Fruit fly (Drosophila melanogaster) whole organism, embryonic: ENCODE results near the gene CG12995.

Experiments used
- ATbp ChIP-seq: fragments of 200-800 bp; sonication (Bioruptor generic); optimal IDR thresholded peaks from 2 replicates; lab custom pipeline; 2017; ENCODE audit warnings: missing biosample characterization, mild to moderate bottlenecking, missing genetic modification characterization, missing genetic modification reagents
- Ada2b ChIP-seq: fragments of 200-800 bp; sonication (Bioruptor generic); IDR thresholded peaks from 2 replicates; pipeline ENCODE4 v1.3.6; 2022; ENCODE audit warnings: missing biosample characterization, missing genetic modification characterization
- CG10431 ChIP-seq: fragments of 200-800 bp; sonication (Bioruptor generic); optimal IDR thresholded peaks from 3 replicates; lab custom pipeline; 2018; ENCODE audit warnings: missing biosample characterization, mild to moderate bottlenecking, missing genetic modification characterization
- CG12104 ChIP-seq: fragments of 200-800 bp; sonication (Bioruptor generic); optimal IDR thresholded peaks from 3 replicates; lab custom pipeline; 2016; ENCODE audit warnings: missing biosample characterization, missing genetic modification characterization
- CG12219 ChIP-seq: fragments of 200-800 bp; sonication (Bioruptor generic); optimal IDR thresholded peaks from 3 replicates; lab custom pipeline; 2018; ENCODE audit warnings: missing biosample characterization, mild to moderate bottlenecking, missing genetic modification characterization
- CG2116 ChIP-seq: fragments of 200-800 bp; sonication (Bioruptor generic); optimal IDR thresholded peaks from 3 replicates; lab custom pipeline; 2018; ENCODE audit warnings: missing biosample characterization, mild to moderate bottlenecking, missing genetic modification characterization
- CG2120 ChIP-seq: fragments of 200-800 bp; sonication (Bioruptor generic); optimal IDR thresholded peaks from 3 replicates; lab custom pipeline; 2016; ENCODE audit warnings: missing biosample characterization, missing genetic modification characterization
- CG2129 ChIP-seq: fragments of 200-800 bp; sonication (Bioruptor generic); IDR thresholded peaks from 2 replicates; pipeline ENCODE4 v1.3.6; 2022; ENCODE audit warnings: missing biosample characterization, missing genetic modification characterization; ENCODE audit not compliant: partially characterized antibody
- CG31365 ChIP-seq: fragments of 200-800 bp; sonication (Bioruptor generic); optimal IDR thresholded peaks from 2 replicates; lab custom pipeline; 2018; ENCODE audit warnings: missing biosample characterization, mild to moderate bottlenecking, missing genetic modification characterization
- CG32767 ChIP-seq: fragments of 200-800 bp; sonication (Bioruptor generic); IDR thresholded peaks from 2 replicates; pipeline ENCODE4 v1.3.6; 2022; ENCODE audit warnings: missing biosample characterization, missing genetic modification characterization
- CG3838 ChIP-seq: fragments of 200-800 bp; sonication (Bioruptor generic); optimal IDR thresholded peaks from 3 replicates; lab custom pipeline; 2016; ENCODE audit warnings: missing biosample characterization, missing genetic modification characterization
- CG3847 ChIP-seq: fragments of 200-800 bp; sonication (Bioruptor generic); IDR thresholded peaks from 2 replicates; pipeline ENCODE4 v1.3.6; 2022; ENCODE audit warnings: missing biosample characterization, missing genetic modification characterization
- CG6175 ChIP-seq: fragments of 200-800 bp; sonication (Bioruptor generic); IDR thresholded peaks from 3 replicates; pipeline ENCODE4 v1.3.6; 2022; ENCODE audit warnings: missing biosample characterization, missing genetic modification characterization
- CG7556 ChIP-seq: fragments of 200-800 bp; sonication (Bioruptor generic); optimal IDR thresholded peaks from 2 replicates; lab custom pipeline; 2017; ENCODE audit warnings: missing biosample characterization, mild to moderate bottlenecking, missing genetic modification characterization
- CG9727 ChIP-seq: fragments of 200-800 bp; sonication (Bioruptor generic); optimal IDR thresholded peaks from 3 replicates; lab custom pipeline; 2017; ENCODE audit warnings: missing biosample characterization, mild to moderate bottlenecking, missing genetic modification characterization
- Camta ChIP-seq: fragments of 200-800 bp; sonication (Bioruptor generic); optimal IDR thresholded peaks from 2 replicates; lab custom pipeline; 2016; ENCODE audit warnings: missing biosample characterization, missing genetic modification characterization
- Dref ChIP-seq: fragments of 200-800 bp; sonication (Bioruptor generic); IDR thresholded peaks from 2 replicates; pipeline ENCODE4 v1.3.6; 2022; ENCODE audit warnings: missing biosample characterization, missing genetic modification characterization
- Drgx ChIP-seq: fragments of 200-800 bp; sonication (Bioruptor generic); IDR thresholded peaks from 2 replicates; pipeline ENCODE4 v1.3.6; 2022; ENCODE audit warnings: missing biosample characterization, missing genetic modification characterization
- Ets97D ChIP-seq: fragments of 200-800 bp; sonication (Bioruptor generic); optimal IDR thresholded peaks from 3 replicates; lab custom pipeline; 2016; ENCODE audit warnings: missing biosample characterization, missing genetic modification characterization
- H15 ChIP-seq: fragments of 200-800 bp; sonication (Bioruptor generic); IDR thresholded peaks from 3 replicates; pipeline ENCODE4 v1.3.6; 2022; ENCODE audit warnings: missing biosample characterization, missing genetic modification characterization
- HLHmδ ChIP-seq: fragments of 200-800 bp; sonication (Bioruptor generic); optimal IDR thresholded peaks from 2 replicates; lab custom pipeline; 2018; ENCODE audit warnings: missing biosample characterization, mild to moderate bottlenecking, missing genetic modification characterization, moderate library complexity
- Hr39 ChIP-seq: fragments of >200 bp; optimal IDR thresholded peaks from 2 replicates; lab custom pipeline; 2017
- Lpt ChIP-seq: fragments of >200 bp; optimal IDR thresholded peaks from 2 replicates; lab custom pipeline; 2018; ENCODE audit warnings: missing biosample characterization, missing genetic modification characterization
- Med ChIP-seq: fragments of 200-800 bp; sonication (Bioruptor generic); peaks from one replicate; lab custom pipeline; 2016; ENCODE audit warnings: missing biosample characterization, missing genetic modification characterization, mild to moderate bottlenecking, inconsistent platforms, moderate library complexity
- Mes4 ChIP-seq: fragments of 200-800 bp; sonication (Bioruptor generic); optimal IDR thresholded peaks from 2 replicates; lab custom pipeline; 2016; ENCODE audit warnings: missing biosample characterization, missing genetic modification characterization
- Side ChIP-seq: fragments of 200-800 bp; sonication (Bioruptor generic); optimal IDR thresholded peaks from 2 replicates; lab custom pipeline; 2016; ENCODE audit warnings: missing biosample characterization, missing genetic modification characterization
- Spps ChIP-seq: fragments of 200-800 bp; sonication (Bioruptor generic); optimal IDR thresholded peaks from 2 replicates; lab custom pipeline; 2018; ENCODE audit warnings: missing biosample characterization, mild to moderate bottlenecking, missing genetic modification characterization
- TFAM ChIP-seq: fragments of 200-800 bp; sonication (Bioruptor generic); optimal IDR thresholded peaks from 2 replicates; lab custom pipeline; 2017; ENCODE audit warnings: missing biosample characterization, missing genetic modification characterization, inconsistent platforms
- aop ChIP-seq: fragments of 200-800 bp; sonication (Bioruptor generic); IDR thresholded peaks from 2 replicates; pipeline ENCODE4 v1.3.6; 2022; ENCODE audit warnings: missing biosample characterization, missing genetic modification characterization
- chif ChIP-seq, 2 experiments: fragments of 200-800 bp; sonication (Bioruptor generic); optimal IDR thresholded peaks; 3 replicates each; lab custom pipeline; 2016; ENCODE audit warnings: missing biosample characterization in 2 of 2, missing genetic modification characterization in 2 of 2
- disco-r ChIP-seq: fragments of 200-800 bp; sonication (Bioruptor generic); optimal IDR thresholded peaks from 2 replicates; lab custom pipeline; 2016; ENCODE audit warnings: missing biosample characterization, missing genetic modification characterization
- ewg ChIP-seq: fragments of 200-800 bp; sonication (Bioruptor generic); optimal IDR thresholded peaks from 3 replicates; lab custom pipeline; 2017; ENCODE audit warnings: mild to moderate bottlenecking, missing biosample characterization, missing genetic modification reagents, missing genetic modification characterization
- grau ChIP-seq: fragments of 200-800 bp; optimal IDR thresholded peaks from 3 replicates; lab custom pipeline; 2019; ENCODE audit warnings: missing biosample characterization, mild to moderate bottlenecking, missing genetic modification characterization, moderate library complexity
- pb ChIP-seq: fragments of 200-800 bp; sonication (Bioruptor generic); optimal IDR thresholded peaks from 3 replicates; lab custom pipeline; 2016; ENCODE audit warnings: missing biosample characterization, missing genetic modification characterization
- pfk ChIP-seq: fragments of 200-800 bp; sonication (Bioruptor generic); optimal IDR thresholded peaks from 2 replicates; lab custom pipeline; 2018; ENCODE audit warnings: missing biosample characterization, mild to moderate bottlenecking, missing genetic modification characterization, moderate library complexity
- phol ChIP-seq: fragments of 200-800 bp; sonication (Bioruptor generic); optimal IDR thresholded peaks from 3 replicates; lab custom pipeline; 2018; ENCODE audit warnings: missing biosample characterization, mild to moderate bottlenecking, missing genetic modification characterization, moderate library complexity
- ro ChIP-seq: fragments of 200-800 bp; sonication (Bioruptor generic); IDR thresholded peaks from 2 replicates; pipeline ENCODE4 v1.3.6; 2022; ENCODE audit warnings: missing biosample characterization, missing genetic modification characterization
- slp2 ChIP-seq: fragments of 200-800 bp; sonication (Bioruptor generic); optimal IDR thresholded peaks from 2 replicates; lab custom pipeline; 2016; ENCODE audit warnings: missing biosample characterization, missing genetic modification characterization
- sob ChIP-seq: fragments of 200-800 bp; sonication (Bioruptor generic); IDR thresholded peaks from 2 replicates; pipeline ENCODE4 v1.3.6; 2022; ENCODE audit warnings: missing biosample characterization, missing genetic modification characterization
- tin ChIP-seq: fragments of 200-800 bp; sonication (Bioruptor generic); optimal IDR thresholded peaks from 3 replicates; lab custom pipeline; 2016; ENCODE audit warnings: missing biosample characterization, missing genetic modification characterization
- tx ChIP-seq: fragments of 200-800 bp; sonication (Bioruptor generic); optimal IDR thresholded peaks from 2 replicates; lab custom pipeline; 2016; ENCODE audit warnings: missing biosample characterization, missing genetic modification characterization
- zen ChIP-seq: fragments of 200-800 bp; sonication (Bioruptor generic); optimal IDR thresholded peaks from 3 replicates; lab custom pipeline; 2018; ENCODE audit warnings: missing biosample characterization, mild to moderate bottlenecking, missing genetic modification characterization, moderate library complexity
- zf30C ChIP-seq: fragments of 200-800 bp; sonication (Bioruptor generic); optimal IDR thresholded peaks from 3 replicates; lab custom pipeline; 2018; ENCODE audit warnings: missing biosample characterization, mild to moderate bottlenecking, missing genetic modification characterization

The CG12995 gene

DNA sequence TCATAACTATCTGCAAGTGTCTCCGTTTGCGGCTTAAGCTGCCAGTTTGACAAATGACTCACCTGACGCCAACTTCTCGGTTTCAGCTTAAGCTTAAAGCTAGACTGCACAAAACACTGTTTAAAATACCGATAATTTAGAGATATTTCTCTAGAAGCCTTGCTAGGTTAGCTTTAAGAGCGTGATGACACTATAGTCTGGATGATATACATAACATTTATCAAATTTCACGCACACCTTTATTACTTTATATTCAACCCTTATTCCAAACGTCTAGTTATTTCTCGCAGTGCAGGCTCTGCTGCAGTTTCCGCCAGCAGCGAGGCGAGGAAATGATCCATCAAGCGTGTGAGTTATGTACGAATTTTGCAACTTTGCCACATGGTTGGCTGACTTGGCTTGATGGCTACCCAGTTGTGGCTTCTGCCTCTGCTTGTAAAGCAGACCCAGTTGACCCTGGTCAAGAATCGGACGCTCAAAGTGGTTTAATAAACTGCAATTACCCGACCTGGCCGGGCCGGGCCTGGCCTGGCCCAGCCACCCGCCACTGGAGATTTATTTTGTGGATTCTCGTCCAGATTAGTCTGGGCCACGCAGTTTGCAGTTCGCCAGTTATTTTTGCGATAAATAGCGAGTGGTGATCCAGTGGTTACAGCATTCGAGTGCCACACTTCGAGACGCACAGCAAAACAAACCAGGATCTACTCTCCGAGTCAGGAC lies 8.6 kb upstream of the CG12995 start, which contains the start of gene CG12998:
TSS of gene CG12998 (plus strand) at position 436 of the 720 bp plus-strand sequence.
- peak; percentile 34; the same call in 1 of the 2 replicates for TF ChIP-seq Drgx (GFP tag; lab: Robert Waterston, UW)
- TF ChIP-seq Ada2b (GFP tag; lab: Robert Waterston, UW), result no peak
- TF ChIP-seq Mes4 (GFP tag; lab: Kevin White, UChicago), result no peak
- TF ChIP-seq CG12219 (GFP tag; lab: Kevin White, UChicago), result no peak
- TF ChIP-seq Spps (tag; lab: Kevin White, UChicago), result no peak
- TF ChIP-seq disco-r, result no peak

DNA sequence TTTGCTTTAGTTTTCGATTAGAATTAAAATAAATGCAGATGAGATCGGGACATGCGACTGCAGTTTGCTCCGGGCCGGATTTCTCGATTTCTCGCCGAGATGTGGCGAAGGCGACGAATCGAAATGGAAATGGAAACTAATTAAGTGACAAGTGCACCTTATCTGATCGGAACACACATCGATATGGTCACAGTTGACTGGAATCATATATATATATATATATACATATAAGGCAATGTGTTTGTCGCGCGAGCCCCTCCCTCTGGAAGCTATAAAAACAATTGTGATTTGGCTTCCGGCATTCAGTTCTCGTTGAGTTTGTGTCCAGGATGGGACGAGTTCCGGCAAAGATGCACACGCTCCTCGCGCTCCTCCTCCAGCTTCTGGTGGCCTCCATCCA lies 5.2 kb upstream of the CG12995 start, which contains the start of gene CG5162:
TSS of gene CG5162 (plus strand) at position 301 of the 400 bp plus-strand sequence.
- TF ChIP-seq grau (tag; lab: Kevin White, UChicago), result no peak
- TF ChIP-seq CG3847, result no peak
- TF ChIP-seq ATbp, result no peak
- no peak for TF ChIP-seq CG10431
- no peak for TF ChIP-seq aop (GFP tag; lab: Robert Waterston, UW)
- no peak for TF ChIP-seq chif (GFP tag; optimal IDR thresholded peaks at IDR 0.05; lab: Kevin White, UChicago)
- TF ChIP-seq Ets97D, result no peak
- no peak for TF ChIP-seq H15 (GFP tag; lab: Robert Waterston, UW)
- TF ChIP-seq sob (GFP tag; lab: Robert Waterston, UW), result no peak
- TF ChIP-seq zen (tag; lab: Kevin White, UChicago), result no peak
- no peak for TF ChIP-seq ewg (GFP tag; lab: Kevin White, UChicago)
- TF ChIP-seq ro (GFP tag; lab: Robert Waterston, UW), result no peak
- TF ChIP-seq CG2120, result no peak
- TF ChIP-seq Lpt (GFP tag; lab: Kevin White, UChicago), result no peak
- no peak for TF ChIP-seq CG31365 (tag; lab: Kevin White, UChicago)
- TF ChIP-seq CG32767 (GFP tag; lab: Robert Waterston, UW), result no peak
- TF ChIP-seq Camta (GFP tag; lab: Kevin White, UChicago), result no peak
- TF ChIP-seq pb, result no peak
- no peak for TF ChIP-seq tx
- no peak for TF ChIP-seq tin (GFP tag; lab: Kevin White, UChicago)

DNA sequence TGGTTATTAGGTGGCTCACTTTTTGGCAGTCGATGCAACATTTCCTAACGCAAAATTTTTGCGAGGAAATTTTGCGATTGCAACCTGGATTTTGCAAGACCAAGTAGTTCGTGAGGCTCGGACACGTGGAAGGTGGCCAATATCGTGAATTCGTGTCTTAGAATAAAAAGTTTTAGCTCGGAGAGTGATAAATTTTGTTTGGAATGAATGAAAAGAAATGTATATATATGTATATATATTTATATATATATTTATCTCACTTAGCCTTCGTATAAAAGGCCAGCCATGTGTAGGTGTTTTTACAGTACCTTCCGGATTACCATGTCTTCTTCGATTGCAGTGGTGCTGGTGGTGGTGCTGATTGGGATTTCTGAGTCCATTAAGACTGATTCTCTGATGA lies 2.2 kb upstream of the CG12995 start, which contains the start of gene CG18258:
TSS of gene CG18258 (plus strand) at position 301 of the 400 bp plus-strand sequence.
- TF ChIP-seq TFAM, result no peak
- TF ChIP-seq CG3838 (GFP tag; lab: Kevin White, UChicago), result no peak
- no peak for TF ChIP-seq CG6175 (GFP tag; lab: Robert Waterston, UW)
- no peak for TF ChIP-seq Hr39
- no peak for TF ChIP-seq CG12104 (GFP tag; lab: Kevin White, UChicago)
- no peak for TF ChIP-seq zf30C (GFP tag; lab: Kevin White, UChicago)
- TF ChIP-seq CG2129 (GFP tag; lab: Robert Waterston, UW), result no peak
- no peak for TF ChIP-seq Med
- no peak for TF ChIP-seq phol (tag; lab: Kevin White, UChicago)
- TF ChIP-seq HLHmδ (GFP tag; lab: Kevin White, UChicago), result no peak
- no peak for TF ChIP-seq CG7556 (GFP tag; lab: Kevin White, UChicago)
- TF ChIP-seq Dref, result no peak
- TF ChIP-seq CG2116 (GFP tag; lab: Kevin White, UChicago), result no peak
- TF ChIP-seq slp2 (GFP tag; lab: Kevin White, UChicago), result no peak
- TF ChIP-seq CG9727 (GFP tag; lab: Kevin White, UChicago), result no peak
- no peak for TF ChIP-seq pfk
- TF ChIP-seq Side (GFP tag; lab: Kevin White, UChicago), result no peak
